Fruit fly (Drosophila melanogaster): ENCODE data around the gene Sf3b5.
A peak's percentile ranks its signal among the peaks of the same experiment; 100 is the strongest.

- peak; percentile 61 for TF ChIP-seq CG12659 (GFP tag; optimal IDR thresholded peaks at IDR 0.05)
- TF ChIP-seq sens-2 (GFP tag; IDR thresholded peaks at IDR 0.05): no peak
- TF ChIP-seq CG17912 (GFP tag; optimal IDR thresholded peaks at IDR 0.05): no peak
- no peak for TF ChIP-seq Xrp1 (GFP tag; IDR thresholded peaks at IDR 0.05)
- no peak for TF ChIP-seq Oaz (GFP tag; IDR thresholded peaks at IDR 0.05)
- peak; percentile 30 for TF ChIP-seq lilli (GFP tag; optimal IDR thresholded peaks at IDR 0.05)
- TF ChIP-seq Abd-B (GFP tag; optimal IDR thresholded peaks at IDR 0.05): no peak
- TF ChIP-seq CG7556 (GFP tag; optimal IDR thresholded peaks at IDR 0.05): no peak
- TF ChIP-seq Doc3 (GFP tag; IDR thresholded peaks at IDR 0.05; ENCODE audit: partially characterized antibody): peak; percentile 65; the same call in 1 of the 3 replicates
- TF ChIP-seq caup (GFP tag; optimal IDR thresholded peaks at IDR 0.05; ENCODE audit: severe bottlenecking): no peak
- TF ChIP-seq seq (GFP tag; IDR thresholded peaks at IDR 0.05): no peak
- peak; percentile 73 for TF ChIP-seq CG16813 (GFP tag; IDR thresholded peaks at IDR 0.05; ENCODE audit: partially characterized antibody)
- TF ChIP-seq gsb (GFP tag; IDR thresholded peaks at IDR 0.05): no peak
- 0 out of 2 replicates have a peak, but pooled peaks have one; percentile 40 for TF ChIP-seq tna (GFP tag; IDR thresholded peaks at IDR 0.05; ENCODE audit: partially characterized antibody)
Observed at dm6 chr3R:9003600-9004223, 11.4 kb downstream of the Sf3b5 start, which contains the start of the genes CG31100 and CG11980.

Data from whole organism, embryonic.